Fruit fly (Drosophila melanogaster) whole organism, adult: ENCODE measurements around the gene Pomp.

Experiments used
- CG11617 ChIP-seq: fragments of 200-800 bp; sonication (Bioruptor generic); optimal IDR thresholded peaks from 2 replicates; lab custom pipeline; 2017; ENCODE audit warnings: mild to moderate bottlenecking, missing biosample characterization, missing genetic modification reagents, missing genetic modification characterization
- CG1620 ChIP-seq: fragments of 200-800 bp; sonication (Bioruptor generic); optimal IDR thresholded peaks from 2 replicates; lab custom pipeline; 2016; ENCODE audit warnings: missing biosample characterization, missing genetic modification characterization
- CG33017 ChIP-seq: fragments of 200-800 bp; sonication (Bioruptor generic); optimal IDR thresholded peaks from 2 replicates; lab custom pipeline; 2018; ENCODE audit warnings: missing biosample characterization, mild to moderate bottlenecking, missing genetic modification characterization, moderate library complexity
- CG7045 ChIP-seq: fragments of 200-800 bp; sonication (Bioruptor generic); optimal IDR thresholded peaks from 2 replicates; lab custom pipeline; 2017; ENCODE audit warnings: missing biosample characterization, mild to moderate bottlenecking, missing genetic modification characterization
- Clk ChIP-seq: fragments of 200-800 bp; sonication (Bioruptor generic); optimal IDR thresholded peaks from 2 replicates; lab custom pipeline; 2017; ENCODE audit warnings: missing biosample characterization, missing genetic modification characterization
- Crg-1 ChIP-seq: fragments of 200-800 bp; sonication (Bioruptor generic); optimal IDR thresholded peaks from 2 replicates; lab custom pipeline; 2016; ENCODE audit warnings: missing biosample characterization, missing genetic modification characterization
- Mnt ChIP-seq: fragments of 200-800 bp; sonication (Bioruptor generic); optimal IDR thresholded peaks from 2 replicates; lab custom pipeline; 2016; ENCODE audit warnings: missing biosample characterization, mild to moderate bottlenecking, missing genetic modification characterization
- kay ChIP-seq: fragments of 200-800 bp; sonication (Bioruptor generic); peaks from one replicate; lab custom pipeline; 2016; ENCODE audit warnings: missing biosample characterization, missing genetic modification characterization, borderline replicate concordance
- ovo ChIP-seq: fragments of 200-800 bp; sonication (Bioruptor generic); optimal IDR thresholded peaks from 2 replicates; lab custom pipeline; 2016; ENCODE audit warnings: missing biosample characterization, missing genetic modification characterization
- pad ChIP-seq: fragments of 200-800 bp; sonication (Bioruptor generic); optimal IDR thresholded peaks from 3 replicates; lab custom pipeline; 2017; ENCODE audit warnings: missing biosample characterization, missing genetic modification characterization, mild to moderate bottlenecking, moderate library complexity, missing genetic modification reagents

DNA sequence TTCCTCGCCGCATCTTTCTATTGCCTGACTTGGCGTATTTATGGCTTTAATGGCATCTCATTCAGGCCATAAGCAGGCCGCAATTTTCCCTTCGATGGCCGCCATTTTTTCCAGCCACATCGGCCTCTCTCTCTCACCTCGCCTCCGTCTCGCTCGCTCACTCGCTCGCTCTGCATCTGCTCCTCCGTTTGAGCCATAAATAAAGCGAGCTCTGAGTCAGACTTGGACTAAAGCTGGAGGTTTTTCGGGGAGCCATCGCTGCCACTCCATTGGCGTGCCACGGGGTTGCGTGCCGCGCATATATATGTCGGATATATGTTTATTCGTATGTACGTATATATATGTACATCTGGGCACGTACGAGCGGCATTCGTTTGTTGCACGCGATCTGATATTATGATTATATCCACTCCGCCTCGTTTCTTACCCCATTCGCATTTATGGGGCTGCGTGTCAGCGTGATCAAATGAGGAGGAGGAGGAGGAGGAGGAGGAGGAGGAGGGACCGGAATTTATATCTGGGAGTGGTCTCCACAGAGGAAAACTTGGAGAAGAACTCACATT, 10.4 kb upstream of the Pomp start:
- TF ChIP-seq CG1620 (GFP tag; lab: Kevin White, UChicago) (no peak), CG7045 (GFP tag; lab: Kevin White, UChicago) (no peak), Mnt (no peak), CG33017 (tag; lab: Kevin White, UChicago) (no peak), pad (no peak), CG11617 (GFP tag; lab: Kevin White, UChicago) (no peak), ovo (GFP tag; lab: Kevin White, UChicago) (no peak), kay (GFP tag; lab: Kevin White, UChicago) (no peak), Crg-1 (GFP tag; lab: Kevin White, UChicago) (no peak), Clk (GFP tag; lab: Kevin White, UChicago) (no peak)
